Fruit fly (Drosophila melanogaster): ENCODE measurements around the gene hiro.

DNA sequence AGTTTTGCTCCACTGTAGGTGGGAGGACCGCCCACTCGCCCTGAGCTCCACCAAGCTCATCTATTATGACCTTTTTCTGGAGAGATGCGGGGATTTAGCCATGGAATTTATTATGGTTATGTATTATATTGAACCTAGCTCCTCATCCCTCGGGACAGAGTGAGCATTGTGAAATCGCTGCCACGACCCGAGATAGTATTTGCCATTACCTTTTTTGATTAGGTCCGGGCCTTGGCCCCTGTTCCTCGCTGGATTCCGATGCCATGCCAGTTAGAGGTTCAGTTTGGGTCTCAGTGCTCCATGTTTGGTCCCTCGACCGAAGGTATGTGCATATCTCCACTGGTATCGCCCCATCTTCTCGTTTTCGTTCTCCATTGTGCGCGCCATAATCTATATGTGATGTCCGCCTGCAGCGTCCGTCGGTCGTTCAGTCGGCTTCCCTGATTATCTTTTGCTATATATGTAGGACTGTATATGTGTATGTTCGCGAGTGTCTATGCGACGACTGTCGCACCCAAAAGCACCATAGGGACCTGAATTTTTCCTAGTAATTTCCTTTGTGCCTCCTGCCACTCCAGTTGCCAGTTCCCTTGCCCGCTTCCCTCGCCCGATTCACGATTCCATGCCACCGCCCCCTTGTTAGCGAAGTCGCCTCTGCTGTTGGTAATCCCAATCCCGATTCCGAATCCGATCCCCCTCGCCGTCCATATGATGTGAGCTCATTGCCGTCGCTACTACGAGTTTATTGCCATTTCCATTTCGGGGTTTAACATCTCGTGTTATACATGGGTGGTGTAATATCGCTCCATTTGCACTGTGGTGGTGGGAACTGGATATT is 14.3 kb upstream of the hiro start:
- TF ChIP-seq Dll (optimal IDR thresholded peaks at IDR 0.05) (no peak), usp (GFP tag; optimal IDR thresholded peaks at IDR 0.05) (no peak), pan (optimal IDR thresholded peaks at IDR 0.05) (no peak), psq (optimal IDR thresholded peaks at IDR 0.05) (no peak), EcR (GFP tag; optimal IDR thresholded peaks at IDR 0.05) (no peak), CG8478 (optimal IDR thresholded peaks at IDR 0.05) (no peak)
